Fruit fly (Drosophila melanogaster): ENCODE results near the gene RagA-B.

RagA-B gene

DNA sequence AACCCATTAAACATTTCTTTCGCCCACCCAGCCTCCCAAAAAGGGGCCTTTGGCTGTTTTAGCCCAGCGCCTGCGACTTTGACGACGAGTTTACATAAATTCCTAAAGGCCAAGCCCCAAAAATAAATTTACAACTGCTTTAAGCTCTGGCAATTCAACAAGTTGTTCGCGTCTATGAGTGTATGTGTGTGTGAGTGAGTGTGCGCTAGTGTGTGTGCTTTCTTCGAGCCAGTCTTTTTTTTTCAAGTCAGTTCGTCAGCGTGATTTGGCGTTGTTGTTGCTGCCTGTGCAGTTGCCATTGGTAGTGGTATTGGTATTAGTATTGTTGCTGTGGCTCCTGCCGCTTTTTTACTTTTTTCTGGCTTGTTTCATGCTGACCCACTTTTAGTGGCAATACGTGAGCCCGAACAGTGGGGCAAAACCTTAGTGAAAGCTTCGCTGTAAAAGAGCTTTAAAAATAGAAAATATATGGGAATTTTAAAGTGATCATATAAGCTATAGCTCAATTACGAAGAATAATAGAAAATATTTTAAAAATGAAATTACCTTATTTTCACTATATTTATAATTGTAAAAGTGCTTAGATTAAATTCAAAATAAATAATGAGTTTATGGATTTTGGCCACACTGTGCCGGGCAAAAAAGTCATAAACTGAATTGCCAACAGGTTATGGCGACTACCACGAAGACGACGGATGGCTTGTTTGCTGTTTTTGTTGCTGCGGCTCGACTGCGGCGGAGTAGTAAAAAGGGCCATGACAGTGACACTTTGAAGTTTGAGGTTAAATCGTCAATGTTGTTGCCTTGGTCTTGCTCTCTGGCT, 38.4 kb downstream of the RagA-B start (continued):
- TF ChIP-seq CG16813 (GFP tag; IDR thresholded peaks at IDR 0.05; ENCODE audit: partially characterized antibody) (no peak), Blimp-1 (GFP tag; optimal IDR thresholded peaks at IDR 0.05) (peak; percentile 84), CG6272 (GFP tag; IDR thresholded peaks at IDR 0.05) (peak; percentile 50; the same call in 1 of the 2 replicates), CG11696 (GFP tag; IDR thresholded peaks at IDR 0.05) (0 out of 2 replicates have a peak, but pooled peaks have one; percentile 35), pum (GFP tag; optimal IDR thresholded peaks at IDR 0.05) (peak; percentile 17), nerfin-1 (tag; optimal IDR thresholded peaks at IDR 0.05) (peak; percentile 74), Atf3 (GFP tag; optimal IDR thresholded peaks at IDR 0.05) (no peak), CG6765 (GFP tag; optimal IDR thresholded peaks at IDR 0.05) (peak; percentile 64), Trl (optimal IDR thresholded peaks at IDR 0.05) (no peak), Trl (GFP tag; optimal IDR thresholded peaks at IDR 0.05) (peak; percentile 30), Meics (GFP tag; optimal IDR thresholded peaks at IDR 0.05) (peak; percentile 78), CG11695 (GFP tag; IDR thresholded peaks at IDR 0.05) (peak; percentile 87), kay (GFP tag; optimal IDR thresholded peaks at IDR 0.05) (peak; percentile 40), ewg (GFP tag; optimal IDR thresholded peaks at IDR 0.05) (peak; percentile 71), gsb-n (tag; optimal IDR thresholded peaks at IDR 0.05) (peak; percentile 90), lola (GFP tag; optimal IDR thresholded peaks at IDR 0.05) (peak in 1 of 3 experiments; percentile 84), grau (tag; optimal IDR thresholded peaks at IDR 0.05) (peak; percentile 88), CG7357 (GFP tag; IDR thresholded peaks at IDR 0.05) (peak; percentile 72), Sox100B (GFP tag; optimal IDR thresholded peaks at IDR 0.05) (peak; percentile 92), CG6175 (GFP tag; IDR thresholded peaks at IDR 0.05) (peak; percentile 43; the same call in 1 of the 3 replicates), CG5245 (GFP tag; optimal IDR thresholded peaks at IDR 0.05) (peak; percentile 67), sqz (GFP tag; optimal IDR thresholded peaks at IDR 0.05) (peak; percentile 92), aop (GFP tag; IDR thresholded peaks at IDR 0.05) (no peak), ash1 (GFP tag; optimal IDR thresholded peaks at IDR 0.05) (no peak), peb (GFP tag; IDR thresholded peaks at IDR 0.05) (peak; percentile 37; the same call in 1 of the 2 replicates), CG18011 (GFP tag; optimal IDR thresholded peaks at IDR 0.05) (peak; percentile 59), Optix (GFP tag; IDR thresholded peaks at IDR 0.05) (peak; percentile 46; the same call in 1 of the 3 replicates), prd (optimal IDR thresholded peaks at IDR 0.05) (no peak), prd (GFP tag; IDR thresholded peaks at IDR 0.05) (peak; percentile 83), sim (GFP tag; IDR thresholded peaks at IDR 0.05) (0 out of 2 replicates have a peak, but pooled peaks have one; percentile 22), Lpt (GFP tag; optimal IDR thresholded peaks at IDR 0.05) (no peak), her (GFP tag; optimal IDR thresholded peaks at IDR 0.05) (no peak), CG2678 (tag; optimal IDR thresholded peaks at IDR 0.05) (peak; percentile 92), Dip3 (GFP tag; optimal IDR thresholded peaks at IDR 0.05) (no peak), CG8281 (tag; optimal IDR thresholded peaks at IDR 0.05) (peak; percentile 54), Awh (GFP tag; IDR thresholded peaks at IDR 0.05) (peak; percentile 78), CG3838 (GFP tag; optimal IDR thresholded peaks at IDR 0.05) (peak; percentile 33), MBD-R2 (GFP tag; IDR thresholded peaks at IDR 0.05) (peak; percentile 36; the same call in 1 of the 2 replicates), CG34224 (GFP tag; IDR thresholded peaks at IDR 0.05; ENCODE audit: partially characterized antibody) (no peak), repo (GFP tag; optimal IDR thresholded peaks at IDR 0.05) (no peak), wek (GFP tag; optimal IDR thresholded peaks at IDR 0.05) (no peak), trem (tag; optimal IDR thresholded peaks at IDR 0.05) (peak; percentile 66), danr (GFP tag; IDR thresholded peaks at IDR 0.05) (peak; percentile 74), run (tag; optimal IDR thresholded peaks at IDR 0.05) (peak; percentile 84), Med (GFP tag) (peak; percentile 90), psq (GFP tag; optimal IDR thresholded peaks at IDR 0.05) (peak; percentile 62), ara (GFP tag; IDR thresholded peaks at IDR 0.05) (peak; percentile 81), CG12236 (GFP tag; optimal IDR thresholded peaks at IDR 0.05) (no peak), Hmx (GFP tag; optimal IDR thresholded peaks at IDR 0.05) (no peak)
